Worm (Caenorhabditis elegans): ENCODE results near the gene C17G10.13.

Gene C17G10.13

DNA sequence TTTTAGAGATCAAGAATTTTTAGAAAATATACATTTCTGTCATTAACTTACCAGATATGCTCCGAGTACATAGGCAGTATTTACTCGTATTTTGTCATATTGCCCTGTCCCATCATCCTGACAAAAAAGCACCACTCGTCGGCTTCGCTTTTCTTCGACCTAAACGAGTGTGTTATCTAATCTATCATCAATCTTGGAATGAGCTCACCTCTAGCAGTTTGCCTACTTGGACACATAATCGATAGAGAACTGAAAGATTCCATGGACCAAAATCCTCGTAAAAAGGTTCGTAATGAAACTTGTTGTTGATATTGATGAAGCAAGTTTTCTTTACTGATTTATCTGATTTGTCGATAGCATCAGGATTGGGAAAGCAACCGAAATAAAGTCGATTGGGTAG lies 3.3 kb upstream of the C17G10.13 start:
- TF ChIP-seq elt-1 (tag; optimal IDR thresholded peaks at IDR 0.05) (peak; percentile 66), egl-27 (tag; optimal IDR thresholded peaks at IDR 0.05) (no peak), aly-2 (tag; optimal IDR thresholded peaks at IDR 0.05) (no peak), fos-1 (tag; optimal IDR thresholded peaks at IDR 0.05) (no peak), jun-1 (tag; optimal IDR thresholded peaks at IDR 0.05) (no peak), unc-62 (GFP tag; optimal IDR thresholded peaks at IDR 0.05) (no peak), fkh-2 (tag; optimal IDR thresholded peaks at IDR 0.05) (no peak), nhr-23 (tag; optimal IDR thresholded peaks at IDR 0.05) (no peak)

DNA sequence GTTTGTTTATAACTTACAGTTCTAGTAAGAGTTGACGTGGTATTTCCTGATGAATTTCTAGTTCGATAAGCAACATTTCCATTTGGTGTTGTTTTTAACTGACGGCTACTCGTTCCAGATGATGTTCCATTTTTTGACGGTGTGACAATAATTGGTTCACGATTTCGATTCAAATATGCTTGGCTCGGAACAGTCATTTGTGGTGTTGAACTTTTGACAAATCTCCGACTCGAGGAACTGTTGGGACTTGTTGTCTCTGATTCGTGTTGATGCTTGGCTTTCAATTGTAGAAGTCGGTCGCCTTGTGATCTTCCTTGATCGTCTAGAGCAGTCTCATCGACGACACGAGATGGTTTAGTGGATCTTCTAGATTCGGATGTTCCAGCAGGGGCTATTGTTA lies 2.0 kb upstream of the C17G10.13 start:
- TF ChIP-seq nhr-237 (tag; optimal IDR thresholded peaks at IDR 0.05) (no peak), sea-2 (GFP tag; optimal IDR thresholded peaks at IDR 0.05) (no peak), lin-39 (tag; optimal IDR thresholded peaks at IDR 0.05) (no peak), nhr-12 (tag; optimal IDR thresholded peaks at IDR 0.05) (no peak), ZK546.5 (tag; optimal IDR thresholded peaks at IDR 0.05) (no peak), ztf-4 (tag; optimal IDR thresholded peaks at IDR 0.05) (no peak), daf-12 (tag; optimal IDR thresholded peaks at IDR 0.05) (no peak)

DNA sequence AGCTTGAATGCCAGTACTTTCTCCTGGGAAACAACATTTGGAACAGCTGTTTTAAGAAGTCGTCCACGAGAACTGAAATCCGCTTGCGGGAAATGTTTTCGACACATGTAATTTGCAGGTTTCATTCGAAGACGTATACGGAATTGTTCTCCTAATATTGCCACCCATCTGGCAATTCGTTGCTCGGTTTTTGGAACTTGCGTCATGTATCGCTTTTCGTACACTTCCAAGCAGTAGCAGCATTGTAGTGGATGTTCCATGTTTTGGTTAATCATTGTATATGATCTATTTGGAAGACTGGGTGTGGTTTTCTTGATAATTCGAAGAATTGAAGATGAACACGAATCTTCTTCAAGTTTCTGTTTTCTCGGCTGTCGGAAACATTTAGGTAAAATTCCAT lies 1.8 kb downstream of the C17G10.13 start:
- TF ChIP-seq unc-62 (GFP tag; optimal IDR thresholded peaks at IDR 0.05) (no peak), nhr-23 (tag; optimal IDR thresholded peaks at IDR 0.05) (no peak), hmg-11 (tag; optimal IDR thresholded peaks at IDR 0.05) (no peak), skn-1 (tag; optimal IDR thresholded peaks at IDR 0.05) (no peak), elt-1 (tag; optimal IDR thresholded peaks at IDR 0.05) (no peak), fos-1 (tag; optimal IDR thresholded peaks at IDR 0.05) (no peak), ZK546.5 (tag; optimal IDR thresholded peaks at IDR 0.05) (no peak), jun-1 (tag; optimal IDR thresholded peaks at IDR 0.05) (no peak), zag-1 (tag; optimal IDR thresholded peaks at IDR 0.05) (no peak), elt-2 (tag; optimal IDR thresholded peaks at IDR 0.05) (no peak), unc-39 (tag; optimal IDR thresholded peaks at IDR 0.05) (no peak), nhr-11 (tag; optimal IDR thresholded peaks at IDR 0.05) (no peak), nhr-77 (tag; optimal IDR thresholded peaks at IDR 0.05) (no peak), nhr-28 (tag; optimal IDR thresholded peaks at IDR 0.05) (no peak), fkh-2 (tag; optimal IDR thresholded peaks at IDR 0.05) (no peak), egl-27 (tag; optimal IDR thresholded peaks at IDR 0.05) (no peak), nhr-237 (tag; optimal IDR thresholded peaks at IDR 0.05) (no peak), ceh-28 (tag; optimal IDR thresholded peaks at IDR 0.05) (no peak), lin-39 (tag; optimal IDR thresholded peaks at IDR 0.05) (no peak)

DNA sequence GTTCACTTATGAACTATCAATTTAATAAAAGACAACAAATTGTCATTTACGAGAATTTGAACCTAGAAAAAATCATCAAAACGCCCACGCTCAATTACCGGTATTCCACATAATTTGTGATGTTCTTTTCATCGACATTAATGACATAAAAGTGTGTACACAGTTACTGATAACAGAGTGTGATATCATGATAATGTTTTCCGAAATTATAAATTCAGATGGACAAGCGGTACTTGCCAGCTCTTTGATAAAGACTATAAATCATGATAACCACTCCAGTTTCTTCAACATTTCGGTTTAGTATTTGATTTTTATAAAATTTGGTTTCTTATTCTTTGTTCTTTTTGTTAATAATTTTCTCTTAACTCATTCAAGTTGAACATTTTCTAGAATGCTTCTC lies 3.8 kb downstream of the C17G10.13 start, which contains the start of gene lys-8:
TSS of gene lys-8 (plus strand) at position 391 of the 400 bp plus-strand sequence.
- TF ChIP-seq aly-2 (tag; optimal IDR thresholded peaks at IDR 0.05) (no peak), elt-2 (tag; optimal IDR thresholded peaks at IDR 0.05) (peak; percentile 100), snpc-4 (tag; optimal IDR thresholded peaks at IDR 0.05) (peak; percentile 13), mml-1 (tag; optimal IDR thresholded peaks at IDR 0.05) (no peak), jun-1 (tag; optimal IDR thresholded peaks at IDR 0.05) (peak; percentile 52), egl-27 (tag; optimal IDR thresholded peaks at IDR 0.05) (no peak), ceh-82 (tag; optimal IDR thresholded peaks at IDR 0.05) (no peak), pha-4 (tag; optimal IDR thresholded peaks at IDR 0.05) (peak; percentile 65), elt-3 (tag; optimal IDR thresholded peaks at IDR 0.05) (no peak), nhr-67 (tag; optimal IDR thresholded peaks at IDR 0.05) (no peak), zag-1 (tag; optimal IDR thresholded peaks at IDR 0.05) (no peak), pqm-1 (tag; optimal IDR thresholded peaks at IDR 0.05) (peak; percentile 97)

DNA sequence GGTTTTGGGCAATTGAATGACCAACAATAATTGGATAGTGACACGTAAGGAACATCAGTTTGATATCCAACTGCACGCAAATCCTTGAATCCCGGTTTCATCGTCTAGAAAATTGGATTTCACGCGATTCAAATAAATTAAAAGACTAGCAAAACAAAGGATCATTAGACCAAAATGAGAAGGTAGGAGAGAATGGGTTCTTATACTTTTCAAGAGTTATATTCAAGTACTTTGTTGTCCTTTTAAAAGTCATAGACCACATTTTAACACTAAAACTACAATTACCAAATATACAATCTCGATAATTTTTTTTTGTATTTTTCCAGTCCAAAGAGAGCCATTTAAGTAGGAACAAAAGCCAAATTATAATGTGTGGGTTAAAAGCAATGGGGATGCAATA lies 7.3 kb downstream of the C17G10.13 start, which contains the start of gene T25E4.2:
TSS of gene T25E4.2 (minus strand) at position 101 of the 400 bp plus-strand sequence.
- TF ChIP-seq nhr-76 (tag; optimal IDR thresholded peaks at IDR 0.05) (no peak), ztf-11 (tag; optimal IDR thresholded peaks at IDR 0.05) (no peak), nhr-77 (tag; optimal IDR thresholded peaks at IDR 0.05) (no peak), pha-4 (tag; optimal IDR thresholded peaks at IDR 0.05) (no peak), fkh-2 (tag; optimal IDR thresholded peaks at IDR 0.05) (no peak), pqm-1 (tag; optimal IDR thresholded peaks at IDR 0.05) (no peak), mdl-1 (tag; optimal IDR thresholded peaks at IDR 0.05) (no peak), ZK546.5 (tag; optimal IDR thresholded peaks at IDR 0.05) (no peak), ceh-9 (tag; optimal IDR thresholded peaks at IDR 0.05) (no peak), unc-62 (GFP tag; optimal IDR thresholded peaks at IDR 0.05) (no peak), nhr-237 (tag; optimal IDR thresholded peaks at IDR 0.05) (no peak), lsy-12 (tag; optimal IDR thresholded peaks at IDR 0.05) (no peak)
